Worm (Caenorhabditis elegans) whole organism, L4 larva: ENCODE measurements around the gene R02F2.5.
A peak's percentile ranks its signal among the peaks of the same experiment; 100 is the strongest.

ENCODE experiments used
- F26F4.8 ChIP-seq: fragments of 200-800 bp; sonication (Bioruptor generic); conservative IDR thresholded peaks from 2 replicates; pipeline ENCODE4 v1.3.6; 2022; ENCODE audit warnings: missing genetic modification characterization, missing compliant biosample characterization
- F37D6.2 ChIP-seq: sonication (generic microtip); optimal IDR thresholded peaks from 2 replicates; lab custom pipeline; 2016; ENCODE audit warnings: mild to moderate bottlenecking, missing genetic modification characterization, missing compliant biosample characterization
- F44E2.7 ChIP-seq: fragments of 200-800 bp; sonication (Bioruptor generic); IDR thresholded peaks from 2 replicates; pipeline ENCODE4 v2.1.2; 2022; ENCODE audit warnings: missing genetic modification characterization, missing compliant biosample characterization
- R02D3.7 ChIP-seq: fragments of 150-350 bp; sonication (generic microtip); optimal IDR thresholded peaks from 3 replicates; lab custom pipeline; 2014; ENCODE audit warnings: missing biosample characterization, missing genetic modification characterization
- T26A8.4 ChIP-seq: fragments of 200-800 bp; sonication (Bioruptor generic); IDR thresholded peaks from 2 replicates; pipeline ENCODE4 v1.3.6; 2022; ENCODE audit warnings: missing genetic modification characterization, missing compliant biosample characterization
- Y75B8A.6 ChIP-seq: fragments of 200-800 bp; sonication (Bioruptor generic); IDR thresholded peaks from 2 replicates; pipeline ENCODE4 v1.3.6; 2022; ENCODE audit warnings: missing genetic modification reagents, missing genetic modification characterization, missing compliant biosample characterization
- aha-1 ChIP-seq: fragments of 150-350 bp; peaks from one replicate; lab custom pipeline; 2014; ENCODE audit warnings: missing biosample characterization, missing genetic modification characterization
- ama-1 ChIP-seq: fragments of 150-350 bp; optimal IDR thresholded peaks from 2 replicates; lab custom pipeline; 2014; ENCODE audit warnings: inconsistent platforms, mixed read lengths
- ceh-32 ChIP-seq: sonication (generic microtip); optimal IDR thresholded peaks from 2 replicates; lab custom pipeline; 2016; ENCODE audit warnings: mild to moderate bottlenecking, missing genetic modification characterization, missing compliant biosample characterization; ENCODE audit not compliant: poor library complexity
- ceh-44 ChIP-seq: fragments of 200-800 bp; sonication (Bioruptor generic); IDR thresholded peaks from 2 replicates; pipeline ENCODE4 v1.3.6; 2022; ENCODE audit warnings: missing genetic modification reagents, missing genetic modification characterization, missing compliant biosample characterization
- cey-2 ChIP-seq: sonication (generic microtip); optimal IDR thresholded peaks from 3 replicates; lab custom pipeline; 2017; ENCODE audit warnings: missing genetic modification characterization, mild to moderate bottlenecking, missing compliant biosample characterization, antibody characterized with exemption, borderline replicate concordance; ENCODE audit not compliant: insufficient read depth
- daf-12 ChIP-seq: fragments of 150-350 bp; optimal IDR thresholded peaks from 2 replicates; lab custom pipeline; 2014; ENCODE audit warnings: missing biosample characterization, missing genetic modification reagents, missing genetic modification characterization
- daf-16 ChIP-seq, 3 experiments: sonication (generic microtip); optimal IDR thresholded peaks; 2 replicates each; lab custom pipeline; 2016 to 2017; ENCODE audit warnings: missing genetic modification characterization in 3 of 3, missing genetic modification reagents in 3 of 3, mild to moderate bottlenecking in 2 of 3, missing compliant biosample characterization in 2 of 3, missing biosample characterization in 1 of 3, moderate library complexity in 1 of 3
- dmd-9 ChIP-seq: fragments of 200-800 bp; sonication (Bioruptor generic); IDR thresholded peaks from 2 replicates; pipeline ENCODE4 v1.3.6; 2022; ENCODE audit warnings: missing genetic modification reagents, missing genetic modification characterization, missing compliant biosample characterization
- egl-27 ChIP-seq: sonication (generic microtip); optimal IDR thresholded peaks from 3 replicates; lab custom pipeline; 2017; ENCODE audit warnings: missing biosample characterization, missing genetic modification reagents, missing genetic modification characterization
- egl-43 ChIP-seq: fragments of 200-800 bp; sonication (Bioruptor generic); IDR thresholded peaks from 2 replicates; pipeline ENCODE4 v1.3.6; 2022; ENCODE audit warnings: missing genetic modification reagents, missing genetic modification characterization, missing compliant biosample characterization
- fos-1 ChIP-seq: fragments of 150-350 bp; optimal IDR thresholded peaks from 2 replicates; lab custom pipeline; 2014; ENCODE audit warnings: missing biosample characterization, missing genetic modification characterization
- jun-1 ChIP-seq: fragments of 150-350 bp; optimal IDR thresholded peaks from 2 replicates; lab custom pipeline; 2014; ENCODE audit warnings: missing biosample characterization, missing genetic modification reagents, missing genetic modification characterization
- lin-38 ChIP-seq: fragments of 200-800 bp; sonication (Bioruptor generic); IDR thresholded peaks from 2 replicates; pipeline ENCODE4 v1.3.6; 2022; ENCODE audit warnings: missing genetic modification reagents, missing genetic modification characterization, missing compliant biosample characterization
- lsy-2 ChIP-seq, 2 experiments: fragments of 150-350 bp in 1 of 2; sonication (generic microtip) in 1 of 2; optimal IDR thresholded peaks; 2 replicates each; lab custom pipeline; 2014 to 2017; ENCODE audit warnings: missing biosample characterization in 2 of 2, missing genetic modification characterization in 2 of 2
- madf-9 ChIP-seq: fragments of 200-800 bp; sonication (Bioruptor generic); conservative IDR thresholded peaks from 2 replicates; pipeline ENCODE4 v1.3.6; 2022; ENCODE audit warnings: missing genetic modification reagents, missing genetic modification characterization, missing compliant biosample characterization
- mdt-29 ChIP-seq: fragments of 200-800 bp; sonication (Bioruptor generic); IDR thresholded peaks from 2 replicates; pipeline ENCODE4 v1.3.6; 2022; ENCODE audit warnings: missing genetic modification reagents, missing genetic modification characterization, missing compliant biosample characterization
- mep-1 ChIP-seq: fragments of 150-350 bp; sonication (generic microtip); optimal IDR thresholded peaks from 3 replicates; lab custom pipeline; 2014; ENCODE audit warnings: missing biosample characterization, missing genetic modification characterization
- nhr-237 ChIP-seq: sonication (generic microtip); optimal IDR thresholded peaks from 2 replicates; lab custom pipeline; 2017; ENCODE audit warnings: missing biosample characterization, missing genetic modification characterization
- nhr-41 ChIP-seq: fragments of 200-800 bp; sonication (Bioruptor generic); IDR thresholded peaks from 2 replicates; pipeline ENCODE4 v1.3.6; 2022; ENCODE audit warnings: missing genetic modification reagents, missing genetic modification characterization, missing compliant biosample characterization
- nhr-6 ChIP-seq: fragments of 150-350 bp; optimal IDR thresholded peaks from 2 replicates; lab custom pipeline; 2014; ENCODE audit warnings: missing biosample characterization, missing genetic modification characterization
- php-3 ChIP-seq: fragments of 200-800 bp; sonication (Bioruptor generic); IDR thresholded peaks from 2 replicates; pipeline ENCODE4 v1.3.6; 2022; ENCODE audit warnings: missing genetic modification reagents, missing genetic modification characterization, missing compliant biosample characterization
- pqm-1 ChIP-seq: sonication (generic microtip); optimal IDR thresholded peaks from 2 replicates; lab custom pipeline; 2017; ENCODE audit warnings: missing biosample characterization, missing genetic modification characterization
- sdz-12 ChIP-seq: fragments of 200-800 bp; sonication (Bioruptor generic); optimal IDR thresholded peaks from 2 replicates; lab custom pipeline; 2018; ENCODE audit warnings: mild to moderate bottlenecking, missing genetic modification characterization, missing compliant biosample characterization
- spr-1 ChIP-seq: sonication (generic microtip); optimal IDR thresholded peaks from 2 replicates; lab custom pipeline; 2016; ENCODE audit warnings: mild to moderate bottlenecking, missing genetic modification characterization, missing compliant biosample characterization
- spr-3 ChIP-seq: fragments of 200-800 bp; sonication (Bioruptor generic); optimal IDR thresholded peaks from 2 replicates; lab custom pipeline; 2018; ENCODE audit warnings: mild to moderate bottlenecking, missing genetic modification characterization, missing compliant biosample characterization
- unc-130 ChIP-seq: sonication (generic microtip); optimal IDR thresholded peaks from 2 replicates; lab custom pipeline; 2016; ENCODE audit warnings: missing genetic modification reagents, missing genetic modification characterization, missing compliant biosample characterization
- unc-39 ChIP-seq: sonication (generic microtip); optimal IDR thresholded peaks from 2 replicates; lab custom pipeline; 2017; ENCODE audit warnings: missing biosample characterization, missing genetic modification characterization
- unc-62 ChIP-seq, 3 experiments: fragments of 150-350 bp in 1 of 3; sonication (generic microtip); optimal IDR thresholded peaks in 2 of 3; peaks in 1 of 3; 1 replicate in 1 of 3; 2 replicates in 2 of 3; lab custom pipeline; 2014 to 2017; ENCODE audit warnings: missing biosample characterization in 3 of 3, missing genetic modification characterization in 3 of 3, missing genetic modification reagents in 3 of 3, missing genotype in 1 of 3
- zfp-3 ChIP-seq: fragments of 200-800 bp; sonication (Bioruptor generic); conservative IDR thresholded peaks from 2 replicates; pipeline ENCODE4 v1.3.6; 2022; ENCODE audit warnings: missing genetic modification reagents, missing genetic modification characterization, missing compliant biosample characterization

Gene R02F2.5

ce11 chrIII:5506023-5506597 lies 27.0 kb downstream of the R02F2.5 start (continued):
- TF ChIP-seq F26F4.8 (GFP tag; lab: Robert Waterston, UW) (no peak), spr-1 (no peak), egl-43 (no peak)

DNA sequence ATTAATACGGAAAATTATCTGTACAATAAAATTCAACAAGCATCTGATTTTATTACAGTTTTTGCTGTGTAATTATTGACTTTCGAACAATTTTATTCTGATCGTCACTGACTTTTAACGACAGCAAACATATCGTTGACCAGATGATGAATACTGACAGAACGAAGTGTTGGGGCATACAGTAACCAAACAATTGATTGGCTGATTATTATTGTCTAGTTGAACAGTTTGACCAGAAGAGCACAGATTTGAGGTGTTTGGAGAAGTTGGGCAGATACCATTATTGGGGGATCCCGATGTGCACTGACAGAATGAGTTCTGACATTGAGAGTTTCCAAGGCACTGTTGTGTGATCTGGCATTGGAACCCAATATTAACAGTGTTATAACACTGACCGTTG lies 27.8 kb downstream of the R02F2.5 start:
- TF ChIP-seq fos-1 (tag; lab: Kevin White, UChicago), result no peak
- TF ChIP-seq unc-39, result no peak
- TF ChIP-seq nhr-41 (GFP tag; lab: Robert Waterston, UW), result no peak
- TF ChIP-seq daf-16 (GFP tag; optimal IDR thresholded peaks at IDR 0.05; lab: Kevin White, UChicago), result no peak
- no peak for TF ChIP-seq daf-16 (tag; optimal IDR thresholded peaks at IDR 0.05; lab: Kevin White, UChicago)
- no peak for TF ChIP-seq lin-38 (GFP tag; lab: Robert Waterston, UW)
- TF ChIP-seq lsy-2 (tag; optimal IDR thresholded peaks at IDR 0.05; lab: Kevin White, UChicago), result no peak
- no peak for TF ChIP-seq mep-1 (tag; lab: Kevin White, UChicago)
- no peak for TF ChIP-seq R02D3.7
- TF ChIP-seq egl-27 (tag; lab: Kevin White, UChicago), result no peak

DNA sequence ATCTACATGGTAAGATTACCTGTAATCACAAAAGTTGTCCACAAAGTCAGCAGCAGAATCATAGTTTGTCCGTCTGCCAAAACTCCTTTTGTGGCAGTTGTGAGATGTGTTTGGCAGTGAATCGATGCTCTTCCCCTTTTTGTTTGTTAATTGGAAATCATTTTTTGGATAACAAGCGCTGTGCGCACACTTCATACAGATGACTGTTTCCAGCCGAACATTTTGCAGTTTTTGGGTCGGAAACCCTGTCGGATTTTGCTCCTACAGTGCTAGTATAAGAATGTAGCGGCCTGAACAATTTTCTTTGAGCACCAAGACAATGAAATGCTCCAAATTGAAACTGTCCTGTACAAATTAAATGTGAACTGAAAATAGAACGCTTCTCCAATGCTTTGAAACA lies 29.6 kb downstream of the R02F2.5 start, which contains the start of gene D1044.7:
Gene D1044.7, minus strand, starts transcription at position 101 of the 400 bp plus-strand sequence.
- no peak for TF ChIP-seq unc-130
- TF ChIP-seq unc-62 (GFP tag; optimal IDR thresholded peaks at IDR 0.05 in 1 of 2; lab: Kevin White, UChicago), result peak in 1 of 2 experiments; percentile 63
- TF ChIP-seq unc-62 (tag; optimal IDR thresholded peaks at IDR 0.05; lab: Kevin White, UChicago), result no peak

- TF ChIP-seq nhr-237 (tag; lab: Kevin White, UChicago) (no peak), ceh-32 (tag; lab: Kevin White, UChicago) (no peak), egl-27 (tag; lab: Kevin White, UChicago) (no peak), mdt-29 (GFP tag; lab: Robert Waterston, UW) (no peak), madf-9 (GFP tag; lab: Robert Waterston, UW) (no peak), ceh-44 (GFP tag; lab: Robert Waterston, UW) (no peak), pqm-1 (tag; lab: Kevin White, UChicago) (no peak), lsy-2 (tag; optimal IDR thresholded peaks at IDR 0.05; lab: Kevin White, UChicago) (no peak), spr-1 (no peak), F44E2.7 (GFP tag; lab: Robert Waterston, UW) (no peak), cey-2 (no peak), F37D6.2 (no peak), dmd-9 (GFP tag; lab: Robert Waterston, UW) (no peak), sdz-12 (GFP tag; lab: Kevin White, UChicago) (no peak)
These were observed 33.4 kb downstream of the R02F2.5 start, which contains the start of gene pqn-25 for ce11 chrIII:5512502-5512901. TSS of gene pqn-25 (minus strand) at chrIII:5512602.

ce11 chrIII:5517423-5517822 lies 38.3 kb downstream of the R02F2.5 start, which contains the start of gene nekl-4:
TSS of gene nekl-4 (minus strand) at chrIII:5517523.
- TF ChIP-seq T26A8.4 (GFP tag; lab: Robert Waterston, UW) (no peak), jun-1 (no peak), aha-1 (peak; percentile 50)

DNA sequence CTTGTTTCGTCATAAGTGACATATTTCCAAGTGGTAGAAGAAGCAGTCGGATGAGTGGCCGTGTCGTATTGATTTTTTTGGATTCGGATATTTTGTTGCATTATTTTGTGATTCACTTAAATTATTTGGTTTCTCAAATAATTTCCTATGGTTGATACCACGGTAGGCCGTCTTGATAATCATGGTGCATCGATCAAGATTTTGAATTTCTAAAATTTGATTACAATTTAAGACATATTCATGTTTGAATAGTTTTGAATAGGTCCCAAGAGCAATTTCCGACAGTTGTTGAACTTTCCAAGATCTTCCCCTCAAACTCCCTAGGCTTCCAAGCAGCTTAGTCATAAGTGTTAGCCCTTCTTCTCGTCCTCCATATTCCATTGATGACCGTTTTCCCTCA lies 42.8 kb downstream of the R02F2.5 start, which contains the start of gene D1044.4:
Gene D1044.4, minus strand, starts transcription at position 101 of the 400 bp plus-strand sequence.
- TF ChIP-seq spr-3 (GFP tag; lab: Kevin White, UChicago), result no peak
- no peak for TF ChIP-seq daf-12 (tag; lab: Kevin White, UChicago)
- TF ChIP-seq zfp-3 (GFP tag; lab: Robert Waterston, UW), result no peak
- TF ChIP-seq php-3 (GFP tag; lab: Robert Waterston, UW), result no peak
- no peak for TF ChIP-seq ama-1 (lab: Kevin White, UChicago)
- no peak for TF ChIP-seq R02D3.7
- TF ChIP-seq nhr-6, result no peak
- TF ChIP-seq Y75B8A.6 (GFP tag; lab: Robert Waterston, UW), result no peak
